Fruit fly (Drosophila melanogaster) Kc167 (cell line): ENCODE data around the gene RpS20.

Experiments
- Myc ChIP-seq: fragments of >200 bp; optimal IDR thresholded peaks from 2 replicates; lab custom pipeline; 2017; ENCODE audit warnings: missing external identifiers
- psq ChIP-seq: fragments of >200 bp; optimal IDR thresholded peaks from 2 replicates; lab custom pipeline; 2017; ENCODE audit warnings: missing external identifiers

- TF ChIP-seq Myc (lab: Kevin White, UChicago): no peak
- no peak for TF ChIP-seq psq (lab: Kevin White, UChicago)
Observed at dm6 chr3R:20841840-20842239, 19.9 kb downstream of the RpS20 start, which contains the start of gene CG15695.
